Worm (Caenorhabditis elegans): ENCODE measurements around the gene efn-2.

DNA sequence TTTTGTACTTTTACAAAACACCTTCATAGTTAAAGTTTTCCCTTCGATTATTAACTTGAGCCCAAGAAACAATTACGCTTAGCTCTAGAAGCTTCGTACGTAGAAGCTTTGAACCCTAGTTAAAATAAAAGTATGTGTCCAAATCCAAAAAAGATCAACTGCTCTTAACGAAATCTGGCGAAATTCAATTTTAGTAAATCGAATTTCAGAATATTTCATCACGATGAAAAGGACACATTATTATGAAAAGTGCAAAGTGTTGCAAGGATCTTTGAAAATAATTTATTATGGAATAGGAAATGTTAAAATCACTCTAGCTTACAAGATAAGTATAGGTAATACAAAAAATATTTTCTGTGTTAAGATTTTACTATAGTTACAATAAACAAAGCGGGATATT is 10.9 kb upstream of the efn-2 start:
- TF ChIP-seq hnd-1 (tag; optimal IDR thresholded peaks at IDR 0.05) (no peak), tbx-37 (GFP tag; conservative IDR thresholded peaks at IDR 0.05) (no peak), ceh-36 (tag; optimal IDR thresholded peaks at IDR 0.05) (no peak)
